Worm (Caenorhabditis elegans): Measurements from ENCODE around the gene Y41C4A.12.
A peak's percentile ranks its signal among the peaks of the same experiment; 100 is the strongest.

- TF ChIP-seq R02D3.7 (tag; optimal IDR thresholded peaks at IDR 0.05) (no peak), dve-1 (tag; optimal IDR thresholded peaks at IDR 0.05; ENCODE audit: insufficient read depth) (no peak), mxl-2 (GFP tag; conservative IDR thresholded peaks at IDR 0.05) (no peak), ctbp-1 (GFP tag; IDR thresholded peaks at IDR 0.05) (no peak), dmd-6 (GFP tag; IDR thresholded peaks at IDR 0.05) (peak; percentile 43)
Observed at ce11 chrIII:11727010-11727409, 520 bp upstream of the Y41C4A.12 start.

Measured in whole organism, L4 larva.